Worm (Caenorhabditis elegans) whole organism, L3 larva: Measurements from ENCODE around the gene bir-1.

Experiments
- ceh-82 ChIP-seq: fragments of 150-350 bp; optimal IDR thresholded peaks from 2 replicates; lab custom pipeline; 2014; ENCODE audit warnings: missing biosample characterization, missing genetic modification characterization
- nhr-77 ChIP-seq: fragments of 150-350 bp; optimal IDR thresholded peaks from 2 replicates; lab custom pipeline; 2014; ENCODE audit warnings: missing biosample characterization, missing genetic modification characterization
- sea-2 ChIP-seq: fragments of 150-350 bp; sonication (generic microtip); optimal IDR thresholded peaks from 4 replicates; lab custom pipeline; 2014; ENCODE audit warnings: missing biosample characterization, missing genetic modification reagents, missing genetic modification characterization

DNA sequence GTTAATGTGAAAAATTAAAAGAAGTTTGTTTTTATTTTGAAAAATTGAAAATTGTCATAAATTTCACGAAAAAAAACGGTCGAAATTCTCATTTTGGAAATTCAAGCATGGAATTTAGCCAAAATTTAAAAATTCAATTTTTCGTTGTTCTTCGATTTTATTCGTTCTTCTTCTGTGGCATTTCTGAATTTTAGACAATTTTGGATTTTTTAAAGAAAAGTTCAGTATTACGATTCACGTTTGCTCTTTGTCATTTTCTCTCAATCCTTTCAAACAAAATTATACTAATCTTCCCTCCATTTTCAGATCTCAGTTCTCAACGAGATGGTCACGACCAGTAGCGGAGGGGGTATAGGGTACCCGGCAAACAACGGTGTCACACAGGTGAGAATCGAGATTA, 31.4 kb downstream of the bir-1 start, which contains the start of gene ape-1:
- no peak for TF ChIP-seq ceh-82 (tag; lab: Kevin White, UChicago)
- TF ChIP-seq sea-2, result no peak
- no peak for TF ChIP-seq nhr-77 (tag; lab: Kevin White, UChicago)
